Fruit fly (Drosophila melanogaster) whole organism, wandering third instar larva: ENCODE measurements around the gene Ac78C.

Experiments used
- Abd-B ChIP-seq: fragments of >200 bp; optimal IDR thresholded peaks from 2 replicates; lab custom pipeline; 2017; ENCODE audit warnings: missing biosample characterization, missing genetic modification characterization
- CG32264 ChIP-seq: fragments of 200-800 bp; sonication (Bioruptor generic); optimal IDR thresholded peaks from 2 replicates; lab custom pipeline; 2016; ENCODE audit warnings: missing biosample characterization, missing genetic modification characterization
- CG9705 ChIP-seq: fragments of 200-800 bp; sonication (Bioruptor generic); optimal IDR thresholded peaks from 2 replicates; lab custom pipeline; 2018; ENCODE audit warnings: missing biosample characterization, mild to moderate bottlenecking, missing genetic modification characterization
- CrebA ChIP-seq: fragments of 200-800 bp; sonication (Bioruptor generic); optimal IDR thresholded peaks from 2 replicates; lab custom pipeline; 2016; ENCODE audit warnings: missing biosample characterization, mild to moderate bottlenecking, missing genetic modification characterization, borderline replicate concordance
- Dfd ChIP-seq: fragments of >200 bp; optimal IDR thresholded peaks from 2 replicates; lab custom pipeline; 2017; ENCODE audit warnings: missing biosample characterization, missing genetic modification characterization
- Dif ChIP-seq: fragments of 200-275, 200-300 bp; sonication (Bioruptor generic); optimal IDR thresholded peaks from 2 replicates; lab custom pipeline; 2018; ENCODE audit warnings: missing biosample characterization, missing genetic modification characterization; ENCODE audit not compliant: partially characterized antibody
- GATAd ChIP-seq: sonication (Bioruptor generic); optimal IDR thresholded peaks from 2 replicates; lab custom pipeline; 2016; ENCODE audit warnings: missing biosample characterization, missing genetic modification characterization
- Hnf4 ChIP-seq: fragments of 200-800 bp; sonication (Bioruptor generic); optimal IDR thresholded peaks from 2 replicates; lab custom pipeline; 2016; ENCODE audit warnings: missing biosample characterization, mild to moderate bottlenecking, missing genetic modification characterization
- Mio ChIP-seq: sonication (Bioruptor generic); optimal IDR thresholded peaks from 2 replicates; lab custom pipeline; 2016; ENCODE audit warnings: missing biosample characterization, missing genetic modification characterization
- Myc ChIP-seq: fragments of >200 bp; optimal IDR thresholded peaks from 2 replicates; lab custom pipeline; 2017
- OdsH ChIP-seq: fragments of 200-800 bp; sonication (Bioruptor generic); optimal IDR thresholded peaks from 2 replicates; lab custom pipeline; 2016; ENCODE audit warnings: missing biosample characterization, mild to moderate bottlenecking, missing genetic modification characterization
- Rel ChIP-seq, 2 experiments: fragments of 200-800 bp; sonication (Bioruptor generic) in 1 of 2; optimal IDR thresholded peaks; 2 replicates in 1 of 2; 3 replicates in 1 of 2; lab custom pipeline; 2016 to 2019; ENCODE audit warnings: mild to moderate bottlenecking in 2 of 2, missing biosample characterization in 2 of 2, missing genetic modification characterization in 2 of 2, moderate library complexity in 1 of 2
- Sp1 ChIP-seq: fragments of 200-800 bp; sonication (Bioruptor generic); optimal IDR thresholded peaks from 3 replicates; lab custom pipeline; 2019; ENCODE audit warnings: missing biosample characterization, mild to moderate bottlenecking, missing genetic modification characterization, moderate library complexity
- Vsx2 ChIP-seq: fragments of 200-300, 225-300 bp; sonication (Bioruptor generic); optimal IDR thresholded peaks from 2 replicates; lab custom pipeline; 2018; ENCODE audit warnings: missing biosample characterization, missing genetic modification characterization; ENCODE audit not compliant: partially characterized antibody
- br ChIP-seq: fragments of 200-800 bp; sonication (Bioruptor generic); optimal IDR thresholded peaks from 2 replicates; lab custom pipeline; 2016; ENCODE audit warnings: missing biosample characterization, missing genetic modification characterization
- dmrt93B ChIP-seq: fragments of 200-800 bp; sonication (Bioruptor generic); optimal IDR thresholded peaks from 2 replicates; lab custom pipeline; 2018; ENCODE audit warnings: missing biosample characterization, mild to moderate bottlenecking, missing genetic modification characterization
- ey ChIP-seq: fragments of 200-800 bp; sonication (Bioruptor generic); optimal IDR thresholded peaks from 2 replicates; lab custom pipeline; 2016; ENCODE audit warnings: missing biosample characterization, missing genetic modification characterization
- foxo ChIP-seq, 2 experiments: fragments of 200-800 bp; sonication (Bioruptor generic); optimal IDR thresholded peaks; 2 replicates in 1 of 2; 3 replicates in 1 of 2; lab custom pipeline; 2016 to 2017; ENCODE audit warnings: missing biosample characterization in 2 of 2, missing genetic modification characterization in 2 of 2
- fru ChIP-seq: fragments of 200-800 bp; sonication (Bioruptor generic); optimal IDR thresholded peaks from 3 replicates; lab custom pipeline; 2016; ENCODE audit warnings: missing biosample characterization, mild to moderate bottlenecking, missing genetic modification characterization
- h ChIP-seq: fragments of 200-800 bp; sonication (Bioruptor generic); optimal IDR thresholded peaks from 3 replicates; lab custom pipeline; 2016; ENCODE audit warnings: missing biosample characterization, mild to moderate bottlenecking, missing genetic modification characterization
- jim ChIP-seq: fragments of 175-275, 200-325 bp; sonication (Bioruptor generic); optimal IDR thresholded peaks from 2 replicates; lab custom pipeline; 2016; ENCODE audit warnings: missing biosample characterization, mild to moderate bottlenecking, missing genetic modification characterization
- pan ChIP-seq: fragments of >200 bp; optimal IDR thresholded peaks from 2 replicates; lab custom pipeline; 2017
- psq ChIP-seq: fragments of 200-800 bp; sonication (Bioruptor generic); optimal IDR thresholded peaks from 3 replicates; lab custom pipeline; 2017; ENCODE audit warnings: missing biosample characterization, mild to moderate bottlenecking, missing genetic modification characterization, moderate library complexity
- sage ChIP-seq: fragments of 200-800 bp; sonication (Bioruptor generic); optimal IDR thresholded peaks from 2 replicates; lab custom pipeline; 2016; ENCODE audit warnings: missing biosample characterization, mild to moderate bottlenecking, missing genetic modification characterization
- sv ChIP-seq: fragments of 200-800 bp; sonication (Bioruptor generic); optimal IDR thresholded peaks from 3 replicates; lab custom pipeline; 2016; ENCODE audit warnings: missing biosample characterization, missing genetic modification characterization
- tai ChIP-seq: sonication (Bioruptor generic); optimal IDR thresholded peaks from 2 replicates; lab custom pipeline; 2016; ENCODE audit warnings: missing biosample characterization, missing genetic modification characterization
- usp ChIP-seq: fragments of >200 bp; optimal IDR thresholded peaks from 2 replicates; lab custom pipeline; 2017; ENCODE audit warnings: missing biosample characterization, missing genetic modification characterization

Gene Ac78C

DNA sequence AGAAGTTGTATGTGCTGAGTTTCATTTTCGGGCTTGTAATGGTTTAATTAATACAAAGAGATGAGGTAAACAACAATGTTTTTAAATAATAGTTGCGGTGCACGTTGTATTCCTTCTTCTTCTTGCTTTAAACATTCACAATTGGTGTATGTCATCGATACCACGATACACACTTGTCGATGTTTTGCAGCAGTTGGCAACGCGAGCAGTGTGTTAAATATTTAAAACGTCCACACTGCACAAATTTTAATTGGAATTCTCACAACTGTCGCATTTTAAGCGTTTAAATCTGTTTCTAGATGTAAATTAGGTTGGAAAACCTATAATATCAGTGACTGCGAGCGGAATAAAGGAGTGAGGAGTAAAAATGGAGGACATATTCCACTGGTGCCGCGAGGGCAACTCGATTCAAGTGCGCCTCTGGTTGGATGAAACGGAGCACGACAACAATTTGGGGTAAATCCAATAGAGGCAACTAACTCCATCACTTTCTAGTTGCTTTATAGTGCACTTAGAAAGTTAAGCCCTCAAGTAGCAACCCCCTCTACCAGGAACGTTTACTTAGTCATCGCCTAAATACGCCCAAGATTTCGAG is 45.1 kb upstream of the Ac78C start, which contains the start of the genes Trmt112 and Ilk:
TSS of gene Trmt112 (minus strand) at position 143 of the 595 bp plus-strand sequence.
TSS of gene Ilk (plus strand) at position 205 of the 595 bp plus-strand sequence.
- TF ChIP-seq Sp1: no peak
- TF ChIP-seq jim: no peak
- TF ChIP-seq Rel (GFP tag; optimal IDR thresholded peaks at IDR 0.05; lab: Kevin White, UChicago): no peak
- TF ChIP-seq Rel (tag; optimal IDR thresholded peaks at IDR 0.05; lab: Kevin White, UChicago): peak; percentile 37
- peak; percentile 70 for TF ChIP-seq Myc (lab: Kevin White, UChicago)
- TF ChIP-seq h (GFP tag; lab: Kevin White, UChicago): no peak
- TF ChIP-seq psq (GFP tag; lab: Kevin White, UChicago): no peak
- TF ChIP-seq, all 38 proteins: peak for 2

DNA sequence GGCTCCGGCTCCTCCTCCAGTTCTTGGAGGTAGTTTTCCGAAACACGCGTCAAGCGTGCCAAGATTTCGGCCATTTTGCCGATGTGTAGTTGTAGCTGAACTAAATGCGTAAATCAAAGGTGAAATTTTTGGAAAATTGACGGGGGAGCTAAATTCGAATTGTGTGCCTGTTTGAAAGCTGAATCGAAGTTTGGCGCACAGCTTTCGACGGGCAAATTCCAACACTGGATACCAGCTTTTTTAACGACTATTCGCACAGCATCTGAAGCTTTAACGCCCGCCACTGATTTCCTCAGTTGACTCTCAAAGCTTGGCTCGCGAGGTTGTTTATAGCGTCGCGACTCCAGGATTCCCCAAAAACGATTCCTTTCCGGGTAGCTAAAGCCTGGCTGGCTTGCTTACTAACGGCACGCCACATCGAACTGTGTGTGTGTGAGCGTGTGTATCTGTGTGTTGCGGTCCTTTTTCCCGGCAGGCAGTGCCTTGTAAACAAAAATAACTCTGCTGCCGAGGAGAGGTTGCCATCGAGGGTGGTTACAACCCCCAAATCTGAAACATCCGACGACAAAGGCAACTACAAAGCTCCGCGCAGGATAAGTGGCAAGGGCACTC is 38.3 kb upstream of the Ac78C start, which contains the start of the genes CG10510 and CG10508:
TSS of gene CG10510 (minus strand) at position 164 of the 612 bp plus-strand sequence.
TSS of gene CG10508 (plus strand) at position 295 of the 612 bp plus-strand sequence.
- TF ChIP-seq tai (GFP tag; lab: Kevin White, UChicago) (no peak), Dif (GFP tag; lab: Kevin White, UChicago) (peak; percentile 16), Rel (GFP tag; optimal IDR thresholded peaks at IDR 0.05; lab: Kevin White, UChicago) (no peak), Rel (tag; optimal IDR thresholded peaks at IDR 0.05; lab: Kevin White, UChicago) (peak; percentile 21), Myc (lab: Kevin White, UChicago) (no peak)
- TF ChIP-seq, all 38 proteins: peak for 2

- TF ChIP-seq Sp1: no peak
- TF ChIP-seq sv: no peak
- TF ChIP-seq pan (lab: Kevin White, UChicago): no peak
- TF ChIP-seq psq (GFP tag; lab: Kevin White, UChicago): no peak
- TF ChIP-seq Dif (GFP tag; lab: Kevin White, UChicago): no peak
- TF ChIP-seq OdsH (GFP tag; lab: Kevin White, UChicago): no peak
- TF ChIP-seq CG32264 (GFP tag; lab: Kevin White, UChicago): no peak
- TF ChIP-seq CG9705 (GFP tag; lab: Kevin White, UChicago): no peak
- TF ChIP-seq br (GFP tag; lab: Kevin White, UChicago): no peak
- no peak for TF ChIP-seq foxo (GFP tag; optimal IDR thresholded peaks at IDR 0.05; lab: Kevin White, UChicago)
- no peak for TF ChIP-seq GATAd
- no peak for TF ChIP-seq Abd-B (GFP tag; lab: Kevin White, UChicago)
Observed at dm6 chr3L:21206486-21206885, 34.8 kb upstream of the Ac78C start.

DNA sequence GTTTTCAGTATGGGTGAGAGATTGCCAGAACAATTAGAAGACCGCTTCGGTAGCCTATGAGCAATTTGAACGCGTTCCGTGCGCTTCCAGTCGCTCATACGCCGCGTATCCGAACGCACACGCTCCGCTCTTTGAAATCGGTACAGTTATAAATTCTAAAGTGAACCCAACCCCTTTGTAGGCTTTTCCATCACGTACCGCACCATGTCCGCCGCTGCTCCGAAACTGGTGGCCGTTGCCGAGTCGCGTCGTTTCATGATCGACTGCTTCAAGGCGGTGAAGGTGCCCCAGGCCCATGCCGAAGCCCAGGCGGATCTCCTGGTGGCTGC is 33.7 kb upstream of the Ac78C start:
- no peak for TF ChIP-seq usp (GFP tag; lab: Kevin White, UChicago)
- no peak for TF ChIP-seq Rel (GFP tag; optimal IDR thresholded peaks at IDR 0.05; lab: Kevin White, UChicago)
- no peak for TF ChIP-seq Rel (tag; optimal IDR thresholded peaks at IDR 0.05; lab: Kevin White, UChicago)
- no peak for TF ChIP-seq psq (GFP tag; lab: Kevin White, UChicago)
- no peak for TF ChIP-seq jim
- TF ChIP-seq fru (GFP tag; lab: Kevin White, UChicago): no peak
- no peak for TF ChIP-seq Mio (GFP tag; lab: Kevin White, UChicago)
- no peak for TF ChIP-seq CG32264 (GFP tag; lab: Kevin White, UChicago)
- TF ChIP-seq Vsx2: no peak
- no peak for TF ChIP-seq Dfd (GFP tag; lab: Kevin White, UChicago)
- TF ChIP-seq Dif (GFP tag; lab: Kevin White, UChicago): peak; percentile 4
- TF ChIP-seq OdsH (GFP tag; lab: Kevin White, UChicago): no peak
- no peak for TF ChIP-seq GATAd
- TF ChIP-seq Hnf4 (GFP tag; lab: Kevin White, UChicago): no peak
- TF ChIP-seq Sp1: no peak
- peak; percentile 11 for TF ChIP-seq h (GFP tag; lab: Kevin White, UChicago)
- TF ChIP-seq CG9705 (GFP tag; lab: Kevin White, UChicago): no peak
- TF ChIP-seq CrebA (GFP tag; lab: Kevin White, UChicago): no peak

dm6 chr3L:21204581-21205495 is 33.1 kb upstream of the Ac78C start:
- no peak for TF ChIP-seq Rel (GFP tag; optimal IDR thresholded peaks at IDR 0.05; lab: Kevin White, UChicago)
- peak; percentile 54 for TF ChIP-seq Rel (tag; optimal IDR thresholded peaks at IDR 0.05; lab: Kevin White, UChicago)
- TF ChIP-seq dmrt93B (GFP tag; lab: Kevin White, UChicago): no peak
- TF ChIP-seq sage (GFP tag; lab: Kevin White, UChicago): no peak
- no peak for TF ChIP-seq usp (GFP tag; lab: Kevin White, UChicago)
- TF ChIP-seq Abd-B (GFP tag; lab: Kevin White, UChicago): no peak
- no peak for TF ChIP-seq OdsH (GFP tag; lab: Kevin White, UChicago)
- TF ChIP-seq ey: no peak
